Worm (Caenorhabditis elegans): ENCODE measurements around the gene T24C4.5.

DNA sequence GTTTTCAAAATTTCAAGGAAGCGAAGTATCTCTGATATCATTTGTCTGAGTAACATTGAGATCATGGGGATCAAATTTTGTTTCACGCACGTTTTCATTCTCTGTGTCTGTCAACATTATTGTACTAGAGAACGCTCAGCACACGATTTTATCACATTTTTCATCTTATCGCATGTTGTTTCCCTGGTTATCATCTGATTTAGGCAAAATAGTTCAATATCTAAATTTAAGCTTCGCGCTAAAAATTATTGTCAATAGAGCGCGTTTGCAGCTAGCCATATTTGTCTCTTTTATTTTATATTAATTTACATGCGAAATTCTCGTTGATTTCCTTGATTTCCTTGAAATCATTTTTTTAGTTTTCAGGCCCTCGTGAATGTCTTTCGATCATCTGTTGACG, 34.0 kb downstream of the T24C4.5 start, which contains the start of gene K02F3.2:
- no peak for TF ChIP-seq ztf-16 (tag; optimal IDR thresholded peaks at IDR 0.05)
- no peak for TF ChIP-seq pqm-1 (tag; optimal IDR thresholded peaks at IDR 0.05)
- no peak for TF ChIP-seq dve-1 (tag; optimal IDR thresholded peaks at IDR 0.05)
- no peak for TF ChIP-seq nhr-232 (tag; optimal IDR thresholded peaks at IDR 0.05)
- no peak for TF ChIP-seq sox-4 (tag; optimal IDR thresholded peaks at IDR 0.05)
- no peak for TF ChIP-seq pros-1 (tag; optimal IDR thresholded peaks at IDR 0.05)
- no peak for TF ChIP-seq tbx-2 (tag; optimal IDR thresholded peaks at IDR 0.05)
- no peak for TF ChIP-seq ceh-34 (tag; optimal IDR thresholded peaks at IDR 0.05)
- no peak for TF ChIP-seq T23F11.4 (GFP tag; optimal IDR thresholded peaks at IDR 0.05)
- TF ChIP-seq ttx-3 (tag; optimal IDR thresholded peaks at IDR 0.05): no peak
- no peak for TF ChIP-seq ceh-14 (tag; optimal IDR thresholded peaks at IDR 0.05)

All from whole organism, late embryonic.